Fruit fly (Drosophila melanogaster) whole organism, embryonic: ENCODE data around the gene Rtca.

Experiments used
- Atf-2 ChIP-seq: fragments of 200-800 bp; sonication (Bioruptor generic); optimal IDR thresholded peaks from 2 replicates; lab custom pipeline; 2016; ENCODE audit warnings: missing biosample characterization, missing genetic modification characterization
- B-H2 ChIP-seq: fragments of 200-800 bp; sonication (Bioruptor generic); optimal IDR thresholded peaks from 2 replicates; lab custom pipeline; 2018; ENCODE audit warnings: missing biosample characterization, mild to moderate bottlenecking, missing genetic modification characterization
- Bgb ChIP-seq: fragments of 200-800 bp; sonication (Bioruptor generic); IDR thresholded peaks from 2 replicates; pipeline ENCODE4 v1.3.6; 2022; ENCODE audit warnings: missing biosample characterization, missing genetic modification characterization; ENCODE audit not compliant: partially characterized antibody
- Bteb2 ChIP-seq: fragments of 200-800 bp; sonication (Bioruptor generic); optimal IDR thresholded peaks from 2 replicates; lab custom pipeline; 2016; ENCODE audit warnings: missing biosample characterization, missing genetic modification characterization
- CG10959 ChIP-seq: fragments of 200-800 bp; sonication (Bioruptor generic); IDR thresholded peaks from 2 replicates; pipeline ENCODE4 v1.3.6; 2022; ENCODE audit warnings: missing biosample characterization, missing genetic modification characterization
- CG11456 ChIP-seq: fragments of 200-800 bp; sonication (Bioruptor generic); IDR thresholded peaks from 3 replicates; pipeline ENCODE4 v1.3.6; 2022; ENCODE audit warnings: missing biosample characterization, missing genetic modification characterization
- CG11696 ChIP-seq: fragments of 200-800 bp; sonication (Bioruptor generic); IDR thresholded peaks from 2 replicates; pipeline ENCODE4 v1.3.6; 2022; ENCODE audit warnings: missing biosample characterization, missing genetic modification characterization
- CG12299 ChIP-seq: fragments of 200-800 bp; sonication (Bioruptor generic); optimal IDR thresholded peaks from 2 replicates; lab custom pipeline; 2018; ENCODE audit warnings: missing biosample characterization, mild to moderate bottlenecking, missing genetic modification characterization
- CG15696 ChIP-seq: fragments of 200-800 bp; sonication (Bioruptor generic); optimal IDR thresholded peaks from 2 replicates; lab custom pipeline; 2019; ENCODE audit warnings: missing biosample characterization, mild to moderate bottlenecking, missing genetic modification characterization, moderate library complexity
- CG1832 ChIP-seq: fragments of 200-800 bp; sonication (Bioruptor generic); optimal IDR thresholded peaks from 2 replicates; lab custom pipeline; 2017; ENCODE audit warnings: missing biosample characterization, mild to moderate bottlenecking, missing genetic modification characterization, inconsistent platforms
- CG2129 ChIP-seq: fragments of 200-800 bp; sonication (Bioruptor generic); IDR thresholded peaks from 2 replicates; pipeline ENCODE4 v1.3.6; 2022; ENCODE audit warnings: missing biosample characterization, missing genetic modification characterization; ENCODE audit not compliant: partially characterized antibody
- CG31388 ChIP-seq: fragments of 200-800 bp; sonication (Bioruptor generic); optimal IDR thresholded peaks from 2 replicates; lab custom pipeline; 2016; ENCODE audit warnings: missing biosample characterization, missing genetic modification characterization
- CG3407 ChIP-seq: fragments of 200-800 bp; sonication (Bioruptor generic); optimal IDR thresholded peaks from 2 replicates; lab custom pipeline; 2018; ENCODE audit warnings: missing biosample characterization, mild to moderate bottlenecking, missing genetic modification characterization
- CG4820 ChIP-seq: fragments of 200-800 bp; sonication (Bioruptor generic); optimal IDR thresholded peaks from 3 replicates; lab custom pipeline; 2016; ENCODE audit warnings: missing biosample characterization, missing genetic modification characterization
- CG7928 ChIP-seq: fragments of 200-800 bp; sonication (Bioruptor generic); optimal IDR thresholded peaks from 2 replicates; lab custom pipeline; 2017; ENCODE audit warnings: missing biosample characterization, mild to moderate bottlenecking, missing genetic modification characterization
- CG8281 ChIP-seq: fragments of 200-800 bp; sonication (Bioruptor generic); optimal IDR thresholded peaks from 2 replicates; lab custom pipeline; 2018; ENCODE audit warnings: missing biosample characterization, mild to moderate bottlenecking, missing genetic modification characterization, moderate library complexity
- CG9215 ChIP-seq: fragments of 200-800 bp; sonication (Bioruptor generic); IDR thresholded peaks from 2 replicates; pipeline ENCODE4 v1.3.6; 2022; ENCODE audit warnings: missing biosample characterization, missing genetic modification characterization
- CG9727 ChIP-seq: fragments of 200-800 bp; sonication (Bioruptor generic); optimal IDR thresholded peaks from 3 replicates; lab custom pipeline; 2017; ENCODE audit warnings: missing biosample characterization, mild to moderate bottlenecking, missing genetic modification characterization
- CG9817 ChIP-seq: fragments of 200-800 bp; sonication (Bioruptor generic); optimal IDR thresholded peaks from 2 replicates; lab custom pipeline; 2018; ENCODE audit warnings: missing biosample characterization, mild to moderate bottlenecking, missing genetic modification characterization, moderate library complexity
- Dek ChIP-seq: fragments of 200-800 bp; sonication (Bioruptor generic); optimal IDR thresholded peaks from 3 replicates; lab custom pipeline; 2019; ENCODE audit warnings: missing biosample characterization, mild to moderate bottlenecking, missing genetic modification characterization, moderate library complexity
- Dll ChIP-seq: fragments of 200-800 bp; sonication (Bioruptor generic); IDR thresholded peaks from 4 replicates; pipeline ENCODE4 v1.3.6; 2022; ENCODE audit warnings: missing biosample characterization, missing genetic modification characterization; ENCODE audit not compliant: partially characterized antibody
- Eip74EF ChIP-seq, 2 experiments: fragments of 200-800 bp in 1 of 2; fragments of >200 bp in 1 of 2; sonication (Bioruptor generic) in 1 of 2; optimal IDR thresholded peaks; 2 replicates each; lab custom pipeline; 2017 to 2019; ENCODE audit warnings: missing biosample characterization in 2 of 2, missing genetic modification characterization in 2 of 2, mild to moderate bottlenecking in 1 of 2, moderate library complexity in 1 of 2
- Gsc ChIP-seq: fragments of 200-800 bp; sonication (Bioruptor generic); IDR thresholded peaks from 2 replicates; pipeline ENCODE4 v1.3.6; 2022; ENCODE audit warnings: missing biosample characterization, missing genetic modification characterization
- HLH3B ChIP-seq: fragments of 200-800 bp; sonication (Bioruptor generic); IDR thresholded peaks from 2 replicates; pipeline ENCODE4 v1.3.6; 2022; ENCODE audit warnings: missing biosample characterization, missing genetic modification characterization
- Hmx ChIP-seq: fragments of 200-800 bp; sonication (Bioruptor generic); optimal IDR thresholded peaks from 2 replicates; lab custom pipeline; 2016; ENCODE audit warnings: missing biosample characterization, missing genetic modification characterization
- Hsf ChIP-seq: fragments of 200-800 bp; sonication (Bioruptor generic); optimal IDR thresholded peaks from 3 replicates; lab custom pipeline; 2016; ENCODE audit warnings: missing biosample characterization, missing genetic modification characterization
- Max ChIP-seq: fragments of 200-800 bp; sonication (Bioruptor generic); optimal IDR thresholded peaks from 2 replicates; lab custom pipeline; 2016; ENCODE audit warnings: missing biosample characterization, mild to moderate bottlenecking, missing genetic modification characterization
- NC2β ChIP-seq: fragments of 200-800 bp; sonication (Bioruptor generic); optimal IDR thresholded peaks from 2 replicates; lab custom pipeline; 2016; ENCODE audit warnings: missing biosample characterization, missing genetic modification characterization
- Oaz ChIP-seq: fragments of 200-800 bp; sonication (Bioruptor generic); IDR thresholded peaks from 2 replicates; pipeline ENCODE4 v1.3.6; 2022; ENCODE audit warnings: missing biosample characterization, missing genetic modification characterization
- Oli ChIP-seq: fragments of 200-800 bp; sonication (Bioruptor generic); optimal IDR thresholded peaks from 2 replicates; lab custom pipeline; 2018; ENCODE audit warnings: missing biosample characterization, mild to moderate bottlenecking, missing genetic modification characterization, moderate library complexity
- ac ChIP-seq: fragments of 200-800 bp; sonication (Bioruptor generic); optimal IDR thresholded peaks from 3 replicates; lab custom pipeline; 2017; ENCODE audit warnings: missing biosample characterization, mild to moderate bottlenecking, missing genetic modification characterization
- aop ChIP-seq: fragments of 200-800 bp; sonication (Bioruptor generic); IDR thresholded peaks from 2 replicates; pipeline ENCODE4 v1.3.6; 2022; ENCODE audit warnings: missing biosample characterization, missing genetic modification characterization
- bab2 ChIP-seq: fragments of 200-800 bp; sonication (Bioruptor generic); optimal IDR thresholded peaks from 2 replicates; lab custom pipeline; 2016; ENCODE audit warnings: missing biosample characterization, missing genetic modification characterization
- cas ChIP-seq: fragments of 200-800 bp; sonication (Bioruptor generic); IDR thresholded peaks from 2 replicates; pipeline ENCODE4 v1.3.6; 2022; ENCODE audit warnings: missing biosample characterization, missing genetic modification characterization
- chif ChIP-seq, 2 experiments: fragments of 200-800 bp; sonication (Bioruptor generic); optimal IDR thresholded peaks; 3 replicates each; lab custom pipeline; 2016; ENCODE audit warnings: missing biosample characterization in 2 of 2, missing genetic modification characterization in 2 of 2
- chinmo ChIP-seq: fragments of 200-800 bp; sonication (Bioruptor generic); IDR thresholded peaks from 4 replicates; pipeline ENCODE4 v1.3.6; 2022; ENCODE audit warnings: missing biosample characterization, missing genetic modification characterization; ENCODE audit not compliant: partially characterized antibody
- emc ChIP-seq: fragments of 200-800 bp; sonication (Bioruptor generic); optimal IDR thresholded peaks from 2 replicates; lab custom pipeline; 2016; ENCODE audit warnings: missing biosample characterization, missing genetic modification characterization
- grn ChIP-seq: fragments of 200-800 bp; sonication (Bioruptor generic); optimal IDR thresholded peaks from 3 replicates; lab custom pipeline; 2017; ENCODE audit warnings: missing biosample characterization, missing genetic modification characterization
- gt ChIP-seq: fragments of 200-800 bp; sonication (Bioruptor generic); IDR thresholded peaks from 2 replicates; pipeline ENCODE4 v1.3.6; 2022; ENCODE audit warnings: missing biosample characterization, missing genetic modification characterization
- jigr1 ChIP-seq: fragments of 200-800 bp; sonication (Bioruptor generic); IDR thresholded peaks from 3 replicates; pipeline ENCODE4 v1.3.6; 2022; ENCODE audit warnings: missing biosample characterization, missing genetic modification characterization
- klu ChIP-seq: fragments of 200-800 bp; sonication (Bioruptor generic); IDR thresholded peaks from 2 replicates; pipeline ENCODE4 v1.3.6; 2022; ENCODE audit warnings: missing biosample characterization, missing genetic modification characterization
- knrl ChIP-seq: fragments of 200-800 bp; sonication (Bioruptor generic); IDR thresholded peaks from 3 replicates; pipeline ENCODE4 v1.3.6; 2022; ENCODE audit warnings: missing biosample characterization, missing genetic modification characterization; ENCODE audit not compliant: partially characterized antibody
- p53 ChIP-seq: fragments of 200-800 bp; sonication (Bioruptor generic); optimal IDR thresholded peaks from 2 replicates; lab custom pipeline; 2016; ENCODE audit warnings: missing biosample characterization, missing genetic modification characterization
- pfk ChIP-seq: fragments of 200-800 bp; sonication (Bioruptor generic); optimal IDR thresholded peaks from 2 replicates; lab custom pipeline; 2018; ENCODE audit warnings: missing biosample characterization, mild to moderate bottlenecking, missing genetic modification characterization, moderate library complexity
- pho ChIP-seq: fragments of 200-800 bp; sonication (Bioruptor generic); optimal IDR thresholded peaks from 2 replicates; lab custom pipeline; 2016; ENCODE audit warnings: missing biosample characterization, missing genetic modification characterization
- ro ChIP-seq: fragments of 200-800 bp; sonication (Bioruptor generic); IDR thresholded peaks from 2 replicates; pipeline ENCODE4 v1.3.6; 2022; ENCODE audit warnings: missing biosample characterization, missing genetic modification characterization
- run ChIP-seq: fragments of 200-800 bp; sonication (Bioruptor generic); optimal IDR thresholded peaks from 3 replicates; lab custom pipeline; 2018; ENCODE audit warnings: missing biosample characterization, mild to moderate bottlenecking, missing genetic modification characterization
- salm ChIP-seq: fragments of 200-800 bp; sonication (Bioruptor generic); optimal IDR thresholded peaks from 2 replicates; lab custom pipeline; 2018; ENCODE audit warnings: missing biosample characterization, mild to moderate bottlenecking, missing genetic modification characterization
- scrt ChIP-seq: fragments of 200-800 bp; sonication (Bioruptor generic); optimal IDR thresholded peaks from 2 replicates; lab custom pipeline; 2018; ENCODE audit warnings: missing biosample characterization, mild to moderate bottlenecking, missing genetic modification characterization, moderate library complexity
- seq ChIP-seq: fragments of 200-800 bp; sonication (Bioruptor generic); IDR thresholded peaks from 2 replicates; pipeline ENCODE4 v1.3.6; 2022; ENCODE audit warnings: missing biosample characterization, missing genetic modification characterization
- slp2 ChIP-seq: fragments of 200-800 bp; sonication (Bioruptor generic); optimal IDR thresholded peaks from 2 replicates; lab custom pipeline; 2016; ENCODE audit warnings: missing biosample characterization, missing genetic modification characterization
- tgo ChIP-seq: fragments of 200-800 bp; sonication (Bioruptor generic); IDR thresholded peaks from 3 replicates; pipeline ENCODE4 v1.3.6; 2022; ENCODE audit warnings: missing biosample characterization, missing genetic modification characterization

The Rtca gene

dm6 chrX:2083109-2083508 lies 10.9 kb downstream of the Rtca start (continued):
- peak; percentile 55 for TF ChIP-seq CG7928 (GFP tag; lab: Kevin White, UChicago)
- no peak for TF ChIP-seq CG3407 (GFP tag; lab: Kevin White, UChicago)
- TF ChIP-seq Dll (GFP tag; lab: Robert Waterston, UW) = no peak
- peak; percentile 23 for TF ChIP-seq bab2
- TF ChIP-seq knrl = no peak
- peak; percentile 19 to 26 for TF ChIP-seq chif (GFP tag; optimal IDR thresholded peaks at IDR 0.05; lab: Kevin White, UChicago)
- no peak for TF ChIP-seq CG1832 (GFP tag; lab: Kevin White, UChicago)
- no peak for TF ChIP-seq CG4820
- TF ChIP-seq slp2 (GFP tag; lab: Kevin White, UChicago) = no peak
- TF ChIP-seq CG15696 (tag; lab: Kevin White, UChicago) = no peak
- no peak for TF ChIP-seq p53 (GFP tag; lab: Kevin White, UChicago)
- no peak for TF ChIP-seq Eip74EF (GFP tag; optimal IDR thresholded peaks at IDR 0.05; lab: Kevin White, UChicago)
- TF ChIP-seq Hmx (GFP tag; lab: Kevin White, UChicago) = no peak
- no peak for TF ChIP-seq pfk (GFP tag; lab: Kevin White, UChicago)
- TF ChIP-seq Dek (tag; lab: Kevin White, UChicago) = peak; percentile 52
- no peak for TF ChIP-seq Bgb (GFP tag; lab: Robert Waterston, UW)
- no peak for TF ChIP-seq emc (GFP tag; lab: Kevin White, UChicago)
- no peak for TF ChIP-seq CG2129 (GFP tag; lab: Robert Waterston, UW)
- no peak for TF ChIP-seq chinmo (GFP tag; lab: Robert Waterston, UW)
- TF ChIP-seq CG31388 (GFP tag; lab: Kevin White, UChicago) = no peak
- no peak for TF ChIP-seq grn (GFP tag; lab: Kevin White, UChicago)
- peak; percentile 79 for TF ChIP-seq CG9215 (GFP tag; lab: Robert Waterston, UW)
- TF ChIP-seq NC2β (GFP tag; lab: Kevin White, UChicago) = no peak
- TF ChIP-seq Max (GFP tag; lab: Kevin White, UChicago) = no peak
- TF ChIP-seq pho (GFP tag; lab: Kevin White, UChicago) = peak; percentile 57
- no peak for TF ChIP-seq aop (GFP tag; lab: Robert Waterston, UW)
- peak; percentile 82 for TF ChIP-seq CG9817 (tag; lab: Kevin White, UChicago)
- TF ChIP-seq B-H2 (GFP tag; lab: Kevin White, UChicago) = peak; percentile 37
- no peak for TF ChIP-seq ac (GFP tag; lab: Kevin White, UChicago)
- TF ChIP-seq jigr1 (GFP tag; lab: Robert Waterston, UW) = no peak
- no peak for TF ChIP-seq ro (GFP tag; lab: Robert Waterston, UW)
- no peak for TF ChIP-seq cas (GFP tag; lab: Robert Waterston, UW)
- peak; percentile 52; the same call in 1 of the 2 replicates for TF ChIP-seq CG11696 (GFP tag; lab: Robert Waterston, UW)
- TF ChIP-seq Atf-2 (GFP tag; lab: Kevin White, UChicago) = peak; percentile 12
- peak; percentile 85 for TF ChIP-seq CG11456 (GFP tag; lab: Robert Waterston, UW)
- TF ChIP-seq CG12299 (tag; lab: Kevin White, UChicago) = no peak
- no peak for TF ChIP-seq salm (tag; lab: Kevin White, UChicago)
- TF ChIP-seq scrt (GFP tag; lab: Kevin White, UChicago) = peak; percentile 49
- peak; percentile 17 for TF ChIP-seq Oli
- TF ChIP-seq gt (GFP tag; lab: Robert Waterston, UW) = no peak
- peak; percentile 54 for TF ChIP-seq klu (GFP tag; lab: Robert Waterston, UW)
- peak; percentile 29; the same call in 1 of the 2 replicates for TF ChIP-seq HLH3B (GFP tag; lab: Robert Waterston, UW)
- TF ChIP-seq CG8281 = no peak
- TF ChIP-seq CG9727 (GFP tag; lab: Kevin White, UChicago) = peak; percentile 29
- no peak for TF ChIP-seq run (tag; lab: Kevin White, UChicago)
- no peak for TF ChIP-seq Gsc (GFP tag; lab: Robert Waterston, UW)
- TF ChIP-seq seq (GFP tag; lab: Robert Waterston, UW) = 0 out of 2 replicates have a peak, but pooled peaks have one; percentile 16
- TF ChIP-seq Oaz (GFP tag; lab: Robert Waterston, UW) = no peak
- peak; percentile 50 for TF ChIP-seq Hsf (GFP tag; lab: Kevin White, UChicago)
- TF ChIP-seq tgo (GFP tag; lab: Robert Waterston, UW) = peak; percentile 41; the same call in 2 of the 3 replicates
- TF ChIP-seq CG10959 = no peak
- TF ChIP-seq Bteb2 (GFP tag; lab: Kevin White, UChicago) = peak; percentile 39
